Fruit fly (Drosophila melanogaster): ENCODE results near the gene CG31189.

Gene CG31189

dm6 chr3R:21045742-21046141 is at the start of gene CG31189:
CG31189 (minus strand) TSS chr3R:21045842.
- no peak for TF ChIP-seq CG17801 (GFP tag; optimal IDR thresholded peaks at IDR 0.05; ENCODE audit: partially characterized antibody)

DNA sequence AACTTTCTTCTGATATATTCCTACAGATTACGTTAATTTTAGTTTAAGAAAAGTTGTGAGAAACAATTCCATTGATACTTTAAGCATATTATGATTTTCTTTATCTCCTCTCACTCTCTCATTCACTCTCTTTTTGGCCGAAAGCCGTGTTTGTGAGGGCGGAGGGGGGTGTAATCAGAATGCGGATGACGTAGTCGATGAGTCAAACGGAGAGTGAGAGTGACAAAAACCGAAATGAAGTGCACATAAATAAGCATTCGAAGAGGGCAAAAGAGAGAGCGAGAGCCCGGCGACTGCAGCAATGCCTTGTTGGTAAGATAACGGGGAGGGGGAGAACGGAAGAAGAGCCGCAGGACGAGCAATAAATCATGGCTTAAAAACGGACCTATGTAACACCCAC is 48.6 kb upstream of the CG31189 start:
- TF ChIP-seq CG17801 (GFP tag; optimal IDR thresholded peaks at IDR 0.05; ENCODE audit: partially characterized antibody): no peak

DNA sequence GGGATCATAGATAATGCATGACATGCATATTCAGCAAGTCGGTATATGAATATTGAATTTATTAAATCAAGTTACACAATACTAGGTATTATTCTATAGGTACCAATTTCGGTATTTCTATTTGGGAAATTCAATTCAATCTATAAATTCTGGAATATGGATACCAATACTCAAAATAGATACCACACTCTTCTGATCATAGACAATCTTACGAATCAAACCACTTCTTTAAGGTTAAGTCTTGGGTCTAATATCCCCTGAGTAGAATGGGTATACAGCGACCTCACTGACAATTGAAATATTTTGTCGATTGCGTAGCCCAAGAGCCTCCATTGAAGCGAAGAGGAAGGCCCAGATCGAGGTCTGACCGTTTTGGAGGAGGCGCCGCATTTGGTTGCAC is 47.2 kb upstream of the CG31189 start:
- no peak for TF ChIP-seq CG17801 (GFP tag; optimal IDR thresholded peaks at IDR 0.05; ENCODE audit: partially characterized antibody)

DNA sequence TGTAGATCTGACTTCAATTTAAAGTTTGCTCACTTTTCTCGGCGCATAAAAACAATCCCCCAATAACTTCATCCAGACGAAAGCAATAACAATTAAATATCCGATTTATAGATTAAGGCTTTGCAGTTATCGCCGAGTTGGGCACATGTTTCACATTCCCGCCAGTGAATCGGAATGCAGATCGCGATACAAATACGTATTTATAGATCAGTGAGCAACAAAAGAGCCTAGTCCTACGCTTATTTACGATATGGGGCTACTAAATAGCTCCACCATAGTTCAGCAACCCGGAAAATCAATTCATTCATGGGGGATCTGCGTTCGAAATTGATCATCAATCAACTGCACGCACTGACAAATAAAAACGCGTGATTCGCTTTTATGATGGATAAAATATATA is 46.4 kb upstream of the CG31189 start:
- no peak for TF ChIP-seq CG17801 (GFP tag; optimal IDR thresholded peaks at IDR 0.05; ENCODE audit: partially characterized antibody)

DNA sequence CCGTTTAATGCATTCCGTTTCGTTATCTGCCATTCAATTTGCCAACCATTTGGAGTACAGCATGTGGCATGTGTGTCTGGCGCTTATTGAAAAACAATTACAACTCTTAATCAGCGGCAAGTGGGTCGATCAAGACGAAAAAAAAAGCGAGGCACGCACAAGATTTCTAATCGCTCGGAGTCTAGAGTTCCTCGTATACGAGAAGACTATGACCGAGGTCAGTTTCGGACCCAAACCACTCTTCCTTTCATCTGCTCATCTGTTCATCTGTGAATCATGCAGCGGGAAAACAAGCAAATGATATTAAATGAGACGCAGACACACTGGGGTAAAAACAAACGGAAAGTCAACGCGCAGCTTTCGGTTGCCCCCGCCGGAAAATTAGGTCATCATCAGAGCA is 45.9 kb upstream of the CG31189 start:
- no peak for TF ChIP-seq CG17801 (GFP tag; optimal IDR thresholded peaks at IDR 0.05; ENCODE audit: partially characterized antibody)

DNA sequence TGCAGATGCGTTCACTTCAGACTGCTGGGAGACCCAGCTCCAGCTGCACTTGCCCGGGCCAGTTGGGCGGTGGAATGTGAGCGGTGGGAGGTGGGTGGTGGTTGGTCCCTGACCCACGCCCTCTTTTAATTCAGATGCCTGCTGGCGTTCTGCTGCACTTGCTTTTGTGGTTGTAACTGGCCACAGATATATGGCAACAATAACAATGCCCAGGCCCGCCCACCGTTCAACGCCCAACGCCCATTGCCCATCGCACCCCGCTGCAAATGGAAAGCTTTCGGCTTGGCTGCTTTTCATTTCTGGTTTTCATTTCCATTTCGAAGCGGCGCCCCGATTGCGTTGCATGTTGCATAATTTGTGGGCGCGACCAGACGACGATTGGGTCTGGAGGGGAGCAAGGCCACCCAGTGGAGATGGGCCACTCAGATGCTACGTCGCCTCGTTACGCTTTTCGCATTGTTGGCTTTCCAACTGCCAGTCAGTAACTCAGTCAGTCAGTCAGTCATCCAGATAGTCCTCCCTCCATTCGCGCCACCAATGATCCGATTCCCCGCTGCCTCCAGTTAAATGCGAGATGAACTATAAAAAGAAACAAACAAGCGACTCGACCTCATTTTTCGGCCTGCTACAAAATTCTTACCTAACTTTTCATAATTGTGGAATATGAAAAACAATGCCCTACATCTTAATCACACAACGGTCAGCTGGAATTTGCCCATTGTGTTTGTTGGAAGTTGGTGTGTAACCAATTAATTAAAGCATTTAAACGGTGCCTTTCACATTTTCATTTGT is 44.8 kb upstream of the CG31189 start:
- TF ChIP-seq CG17801 (GFP tag; optimal IDR thresholded peaks at IDR 0.05; ENCODE audit: partially characterized antibody): no peak

DNA sequence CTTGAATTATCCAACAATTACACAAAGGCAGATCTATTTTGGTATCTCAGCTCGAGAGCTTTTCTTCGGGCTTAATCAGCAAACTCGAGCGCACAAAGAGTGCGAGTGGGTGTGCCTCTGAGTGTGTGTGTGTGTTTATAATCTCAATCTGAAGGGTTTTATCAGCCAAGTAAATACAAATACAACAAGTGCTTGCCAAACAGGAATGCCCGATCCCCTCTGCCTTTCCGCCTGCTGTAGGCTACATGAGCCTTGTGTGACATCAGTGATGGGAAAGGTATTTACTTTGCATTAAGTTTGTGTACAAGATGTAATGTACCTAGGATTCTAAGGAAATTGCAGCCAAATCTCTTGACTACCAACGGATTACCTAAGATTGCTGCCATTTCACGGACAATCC is 43.8 kb upstream of the CG31189 start:
- TF ChIP-seq CG17801 (GFP tag; optimal IDR thresholded peaks at IDR 0.05; ENCODE audit: partially characterized antibody): no peak

- no peak for TF ChIP-seq CG17801 (GFP tag; optimal IDR thresholded peaks at IDR 0.05; ENCODE audit: partially characterized antibody)
Observed at dm6 chr3R:21084979-21085378, 39.3 kb upstream of the CG31189 start.

dm6 chr3R:21080876-21081586 is 35.4 kb upstream of the CG31189 start, which contains the start of gene HHEX:
HHEX (minus strand) TSS chr3R:21080926.
- no peak for TF ChIP-seq CG17801 (GFP tag; optimal IDR thresholded peaks at IDR 0.05; ENCODE audit: partially characterized antibody)

DNA sequence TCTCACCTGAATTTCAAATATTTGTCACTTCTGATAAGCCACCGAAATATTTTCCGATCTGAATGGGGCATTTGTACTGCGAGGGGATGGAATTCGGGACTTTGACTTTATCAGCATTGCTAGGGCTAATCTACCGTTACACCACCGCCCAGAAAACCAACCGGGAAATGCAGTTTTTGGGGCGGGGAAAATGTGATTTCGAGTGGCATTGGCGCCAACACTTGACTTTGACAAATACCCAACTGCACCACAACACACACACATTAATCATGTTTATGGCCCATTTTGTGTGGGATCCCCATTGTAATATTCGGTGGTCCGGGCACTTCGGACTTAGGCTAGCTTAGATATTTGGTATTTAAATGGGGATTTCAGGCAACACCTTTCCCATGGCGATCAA is 33.3 kb upstream of the CG31189 start:
- TF ChIP-seq CG17801 (GFP tag; optimal IDR thresholded peaks at IDR 0.05; ENCODE audit: partially characterized antibody): no peak

DNA sequence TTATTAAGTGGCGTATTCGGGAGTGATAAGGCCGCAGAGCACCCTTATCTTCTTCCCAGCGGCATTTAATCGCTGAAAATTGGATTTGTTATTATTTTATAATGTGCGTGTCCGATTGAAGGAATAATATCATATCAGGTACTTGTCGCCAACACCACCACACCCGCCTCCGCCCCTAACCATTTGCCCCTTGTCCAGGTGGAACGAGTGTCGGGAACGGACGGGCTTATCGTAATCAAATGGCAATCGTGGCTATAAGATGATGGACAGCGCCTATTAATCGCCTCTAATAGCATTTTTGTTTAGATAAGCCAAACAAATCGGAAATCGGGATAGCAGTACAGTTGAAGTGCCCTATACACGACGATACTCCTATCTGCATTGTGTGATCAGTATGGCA is 32.6 kb upstream of the CG31189 start:
- no peak for TF ChIP-seq CG17801 (GFP tag; optimal IDR thresholded peaks at IDR 0.05; ENCODE audit: partially characterized antibody)

dm6 chr3R:21077577-21077976 is 31.9 kb upstream of the CG31189 start:
- no peak for TF ChIP-seq CG17801 (GFP tag; optimal IDR thresholded peaks at IDR 0.05; ENCODE audit: partially characterized antibody)

DNA sequence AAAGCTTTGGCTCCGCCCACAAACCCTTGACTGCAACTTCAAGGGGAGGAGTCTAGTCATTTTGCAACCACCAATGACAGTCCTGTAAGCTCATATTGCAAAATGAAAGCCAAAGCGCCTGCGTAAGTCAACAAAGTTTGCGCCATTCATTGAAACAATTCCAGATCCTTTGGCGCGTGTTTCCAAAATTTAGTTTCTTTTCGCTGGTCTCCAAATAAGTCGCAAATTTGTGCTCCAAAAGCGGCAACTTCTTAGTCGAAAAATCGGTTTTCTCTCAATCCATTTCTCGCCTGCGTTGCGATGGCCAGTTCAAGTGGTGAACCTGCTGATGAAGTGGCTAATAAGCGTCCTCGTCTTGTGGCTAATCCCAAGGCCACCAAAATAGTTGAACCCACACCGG is 28.1 kb upstream of the CG31189 start, which contains the start of gene dmrt93B:
TSS of gene dmrt93B (plus strand) at position 301 of the 400 bp plus-strand sequence.
- TF ChIP-seq CG17801 (GFP tag; optimal IDR thresholded peaks at IDR 0.05; ENCODE audit: partially characterized antibody): no peak

DNA sequence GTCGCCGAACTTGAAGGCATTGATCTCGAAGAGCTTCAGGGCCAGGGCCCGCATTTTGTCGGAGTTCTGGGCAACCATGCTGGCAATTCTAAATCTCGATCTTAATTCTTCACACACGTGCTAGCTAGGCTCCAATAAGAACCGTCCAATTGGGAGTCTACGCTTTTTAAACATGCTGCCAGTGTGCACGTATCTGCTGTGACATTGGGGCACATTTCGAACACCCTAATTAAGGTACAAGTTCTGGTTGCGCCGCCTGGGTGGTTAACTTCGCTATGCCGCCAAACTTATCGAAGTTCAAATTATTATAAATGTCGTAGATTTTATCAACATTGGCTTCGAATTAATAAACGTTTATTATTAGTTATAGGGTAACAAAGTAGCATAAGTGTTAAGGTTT is 27.5 kb upstream of the CG31189 start, which contains the start of gene r-l:
TSS of gene r-l (minus strand) at position 179 of the 400 bp plus-strand sequence.
- TF ChIP-seq CG17801 (GFP tag; optimal IDR thresholded peaks at IDR 0.05; ENCODE audit: partially characterized antibody): no peak

- TF ChIP-seq CG17801 (GFP tag; optimal IDR thresholded peaks at IDR 0.05; ENCODE audit: partially characterized antibody): no peak
Observed at dm6 chr3R:21071943-21072500, 26.4 kb upstream of the CG31189 start.

dm6 chr3R:21071312-21071711 is 25.7 kb upstream of the CG31189 start:
- no peak for TF ChIP-seq CG17801 (GFP tag; optimal IDR thresholded peaks at IDR 0.05; ENCODE audit: partially characterized antibody)

Measured in ovary, adult (tissue).